Worm (Caenorhabditis elegans) whole organism, L2 larva: ENCODE data around the gene F29A7.6.

Experiments
- F13H6.1 ChIP-seq: sonication (generic microtip); optimal IDR thresholded peaks from 2 replicates; lab custom pipeline; 2016; ENCODE audit warnings: missing genetic modification characterization, missing compliant biosample characterization
- R02D3.7 ChIP-seq: fragments of 150-350 bp; optimal IDR thresholded peaks from 2 replicates; lab custom pipeline; 2014; ENCODE audit warnings: missing biosample characterization, missing genetic modification characterization
- aly-2 ChIP-seq: fragments of 150-350 bp; optimal IDR thresholded peaks from 2 replicates; lab custom pipeline; 2014; ENCODE audit warnings: missing biosample characterization, missing genetic modification characterization
- blmp-1 ChIP-seq: sonication (generic microtip); optimal IDR thresholded peaks from 2 replicates; lab custom pipeline; 2017; ENCODE audit warnings: missing genetic modification characterization, mild to moderate bottlenecking, missing compliant biosample characterization, antibody characterized with exemption, moderate library complexity; ENCODE audit not compliant: insufficient read depth
- ceh-16 ChIP-seq: fragments of 150-350 bp; optimal IDR thresholded peaks from 2 replicates; lab custom pipeline; 2014; ENCODE audit warnings: missing biosample characterization, missing genetic modification characterization
- crh-2 ChIP-seq: sonication (generic microtip); optimal IDR thresholded peaks from 2 replicates; lab custom pipeline; 2017; ENCODE audit warnings: missing biosample characterization, missing genetic modification characterization
- egl-27 ChIP-seq: sonication (generic microtip); optimal IDR thresholded peaks from 3 replicates; lab custom pipeline; 2017; ENCODE audit warnings: missing biosample characterization, missing genetic modification reagents, missing genetic modification characterization
- elt-1 ChIP-seq: fragments of 150-350 bp; optimal IDR thresholded peaks from 2 replicates; lab custom pipeline; 2014; ENCODE audit warnings: missing biosample characterization, missing genetic modification characterization
- elt-3 ChIP-seq: sonication (generic microtip); optimal IDR thresholded peaks from 2 replicates; lab custom pipeline; 2017; ENCODE audit warnings: missing biosample characterization, missing genetic modification characterization
- fos-1 ChIP-seq: fragments of 150-350 bp; optimal IDR thresholded peaks from 2 replicates; lab custom pipeline; 2014; ENCODE audit warnings: missing biosample characterization, missing genetic modification characterization
- gmeb-1 ChIP-seq: fragments of 150-350 bp; optimal IDR thresholded peaks from 2 replicates; lab custom pipeline; 2014; ENCODE audit warnings: missing biosample characterization, missing genetic modification characterization
- lin-11 ChIP-seq: fragments of 150-350 bp; sonication (generic microtip); optimal IDR thresholded peaks from 2 replicates; lab custom pipeline; 2014; ENCODE audit warnings: missing biosample characterization, missing genetic modification characterization, inconsistent platforms, mixed read lengths
- lin-13 ChIP-seq: fragments of 150-350 bp; optimal IDR thresholded peaks from 2 replicates; lab custom pipeline; 2014; ENCODE audit warnings: missing biosample characterization, missing genetic modification reagents, missing genetic modification characterization
- lin-39 ChIP-seq: fragments of 150-350 bp; optimal IDR thresholded peaks from 2 replicates; lab custom pipeline; 2014; ENCODE audit warnings: missing biosample characterization, missing genetic modification reagents, missing genetic modification characterization
- lsy-2 ChIP-seq, 2 experiments: fragments of 150-350 bp in 1 of 2; sonication (generic microtip) in 1 of 2; optimal IDR thresholded peaks; 2 replicates each; lab custom pipeline; 2014 to 2017; ENCODE audit warnings: missing biosample characterization in 2 of 2, missing genetic modification characterization in 2 of 2
- mab-5 ChIP-seq: fragments of 150-350 bp; optimal IDR thresholded peaks from 2 replicates; lab custom pipeline; 2014; ENCODE audit warnings: missing biosample characterization, missing genetic modification characterization
- mbf-1 ChIP-seq: sonication (generic microtip); optimal IDR thresholded peaks from 2 replicates; lab custom pipeline; 2017; ENCODE audit warnings: missing biosample characterization, missing genetic modification characterization
- mdl-1 ChIP-seq, 2 experiments: fragments of 150-350 bp in 1 of 2; sonication (generic microtip) in 1 of 2; optimal IDR thresholded peaks; 2 replicates each; lab custom pipeline; 2017; ENCODE audit warnings: missing biosample characterization in 2 of 2, missing genetic modification characterization in 2 of 2
- nhr-11 ChIP-seq: fragments of 150-350 bp; optimal IDR thresholded peaks from 2 replicates; lab custom pipeline; 2014; ENCODE audit warnings: missing biosample characterization, missing genetic modification characterization
- nhr-237 ChIP-seq: fragments of 150-350 bp; optimal IDR thresholded peaks from 2 replicates; lab custom pipeline; 2014; ENCODE audit warnings: missing biosample characterization, missing genetic modification characterization
- nhr-25 ChIP-seq: fragments of 150-350 bp; sonication (generic microtip); optimal IDR thresholded peaks from 3 replicates; lab custom pipeline; 2014; ENCODE audit warnings: missing biosample characterization, missing genetic modification characterization
- nhr-6 ChIP-seq: fragments of 150-350 bp; optimal IDR thresholded peaks from 2 replicates; lab custom pipeline; 2014; ENCODE audit warnings: missing biosample characterization, missing genetic modification characterization
- nhr-77 ChIP-seq: fragments of 150-350 bp; optimal IDR thresholded peaks from 2 replicates; lab custom pipeline; 2014; ENCODE audit warnings: missing biosample characterization, missing genetic modification characterization
- sem-4 ChIP-seq: fragments of 150-350 bp; optimal IDR thresholded peaks from 2 replicates; lab custom pipeline; 2014; ENCODE audit warnings: missing biosample characterization, missing genetic modification reagents, missing genetic modification characterization
- skn-1 ChIP-seq: sonication (generic microtip); optimal IDR thresholded peaks from 2 replicates; lab custom pipeline; 2017; ENCODE audit warnings: missing biosample characterization, missing genetic modification characterization
- sma-3 ChIP-seq: sonication (generic microtip); optimal IDR thresholded peaks from 2 replicates; lab custom pipeline; 2016; ENCODE audit warnings: missing genetic modification reagents, missing genetic modification characterization, missing compliant biosample characterization
- sma-9 ChIP-seq, 2 experiments: fragments of 150-350 bp in 1 of 2; sonication (generic microtip) in 1 of 2; optimal IDR thresholded peaks; 2 replicates each; lab custom pipeline; 2014 to 2016; ENCODE audit warnings: missing genetic modification characterization in 2 of 2, mild to moderate bottlenecking in 1 of 2, missing biosample characterization in 1 of 2, missing compliant biosample characterization in 1 of 2, missing genetic modification reagents in 1 of 2, moderate library complexity in 1 of 2
- snpc-4 ChIP-seq: fragments of 150-350 bp; optimal IDR thresholded peaks from 2 replicates; lab custom pipeline; 2014; ENCODE audit warnings: missing biosample characterization, missing genetic modification characterization
- unc-39 ChIP-seq: fragments of 150-350 bp; optimal IDR thresholded peaks from 2 replicates; lab custom pipeline; 2014; ENCODE audit warnings: missing biosample characterization, missing genetic modification characterization
- unc-55 ChIP-seq: fragments of 150-350 bp; sonication (generic microtip); optimal IDR thresholded peaks from 3 replicates; lab custom pipeline; 2014; ENCODE audit warnings: missing biosample characterization, missing genetic modification reagents, missing genetic modification characterization
- unc-62 ChIP-seq: fragments of 150-350 bp; optimal IDR thresholded peaks from 2 replicates; lab custom pipeline; 2014; ENCODE audit warnings: missing biosample characterization, missing genetic modification reagents, missing genetic modification characterization
- ztf-1 ChIP-seq: fragments of 200-800 bp; sonication (Bioruptor generic); conservative IDR thresholded peaks from 2 replicates; pipeline ENCODE4 v1.3.6; 2022; ENCODE audit warnings: missing genetic modification characterization, missing compliant biosample characterization
- ztf-11 ChIP-seq: sonication (generic microtip); optimal IDR thresholded peaks from 2 replicates; lab custom pipeline; 2017; ENCODE audit warnings: missing biosample characterization, missing genetic modification characterization

The F29A7.6 gene

ce11 chrII:2800550-2801233 lies 48.3 kb upstream of the F29A7.6 start, which contains the start of gene nhr-119 (continued):
- peak; percentile 44 for TF ChIP-seq nhr-6 (tag; lab: Kevin White, UChicago)
- TF ChIP-seq ztf-1 (GFP tag; lab: Robert Waterston, UW): no peak
- peak; percentile 75 for TF ChIP-seq gmeb-1 (tag; lab: Kevin White, UChicago)

ce11 chrII:2797951-2798350 lies 45.5 kb upstream of the F29A7.6 start:
- TF ChIP-seq nhr-77 (tag; lab: Kevin White, UChicago): no peak
- no peak for TF ChIP-seq nhr-237
- TF ChIP-seq lsy-2 (tag; optimal IDR thresholded peaks at IDR 0.05; lab: Kevin White, UChicago): no peak
- TF ChIP-seq unc-55 (GFP tag; lab: Kevin White, UChicago): no peak
- no peak for TF ChIP-seq egl-27 (tag; lab: Kevin White, UChicago)
- no peak for TF ChIP-seq mab-5
- no peak for TF ChIP-seq aly-2 (tag; lab: Kevin White, UChicago)
- no peak for TF ChIP-seq unc-39 (tag; lab: Kevin White, UChicago)
- no peak for TF ChIP-seq crh-2
- TF ChIP-seq nhr-11 (tag; lab: Kevin White, UChicago): no peak
- no peak for TF ChIP-seq mbf-1 (tag; lab: Kevin White, UChicago)
- no peak for TF ChIP-seq snpc-4 (tag; lab: Kevin White, UChicago)
- TF ChIP-seq sem-4: no peak
- no peak for TF ChIP-seq ztf-1 (GFP tag; lab: Robert Waterston, UW)
- TF ChIP-seq lin-11 (tag; lab: Kevin White, UChicago): no peak
- no peak for TF ChIP-seq elt-3
- TF ChIP-seq ceh-16: no peak
- no peak for TF ChIP-seq unc-62 (GFP tag; lab: Kevin White, UChicago)

ce11 chrII:2796431-2796830 lies 44.0 kb upstream of the F29A7.6 start:
- no peak for TF ChIP-seq nhr-77 (tag; lab: Kevin White, UChicago)
- no peak for TF ChIP-seq lin-39 (tag; lab: Kevin White, UChicago)
- no peak for TF ChIP-seq nhr-25 (tag; lab: Kevin White, UChicago)
- no peak for TF ChIP-seq ztf-11
- TF ChIP-seq sma-3 (GFP tag; lab: Kevin White, UChicago): no peak
- no peak for TF ChIP-seq lin-13
- no peak for TF ChIP-seq elt-1 (tag; lab: Kevin White, UChicago)
- no peak for TF ChIP-seq mdl-1 (tag; optimal IDR thresholded peaks at IDR 0.05; lab: Kevin White, UChicago)
- TF ChIP-seq unc-55 (GFP tag; lab: Kevin White, UChicago): no peak
- no peak for TF ChIP-seq mbf-1 (tag; lab: Kevin White, UChicago)

ce11 chrII:2795413-2795812 lies 43.0 kb upstream of the F29A7.6 start:
- TF ChIP-seq nhr-6 (tag; lab: Kevin White, UChicago) (no peak), R02D3.7 (tag; lab: Kevin White, UChicago) (no peak), sma-9 (GFP tag; optimal IDR thresholded peaks at IDR 0.05; lab: Kevin White, UChicago) (no peak), sma-9 (tag; optimal IDR thresholded peaks at IDR 0.05; lab: Kevin White, UChicago) (no peak)

- TF ChIP-seq nhr-11 (tag; lab: Kevin White, UChicago): no peak
- no peak for TF ChIP-seq blmp-1
- TF ChIP-seq snpc-4 (tag; lab: Kevin White, UChicago): no peak
- no peak for TF ChIP-seq fos-1 (tag; lab: Kevin White, UChicago)
- no peak for TF ChIP-seq skn-1 (tag; lab: Kevin White, UChicago)
- TF ChIP-seq R02D3.7 (tag; lab: Kevin White, UChicago): no peak
- no peak for TF ChIP-seq F13H6.1 (tag; lab: Kevin White, UChicago)
- no peak for TF ChIP-seq nhr-6 (tag; lab: Kevin White, UChicago)
Observed at ce11 chrII:2791693-2792092, 39.3 kb upstream of the F29A7.6 start.
